Worm (Caenorhabditis elegans) whole organism, L2 larva: ENCODE results near the gene srz-37.

Source experiments
- C34F6.9 ChIP-seq: fragments of 150-350 bp; optimal IDR thresholded peaks from 2 replicates; lab custom pipeline; 2014; ENCODE audit warnings: missing biosample characterization, missing genetic modification characterization
- F13H6.1 ChIP-seq: sonication (generic microtip); optimal IDR thresholded peaks from 2 replicates; lab custom pipeline; 2016; ENCODE audit warnings: missing genetic modification characterization, missing compliant biosample characterization
- R02D3.7 ChIP-seq: fragments of 150-350 bp; optimal IDR thresholded peaks from 2 replicates; lab custom pipeline; 2014; ENCODE audit warnings: missing biosample characterization, missing genetic modification characterization
- ZK546.5 ChIP-seq: sonication (generic microtip); optimal IDR thresholded peaks from 2 replicates; lab custom pipeline; 2017; ENCODE audit warnings: missing biosample characterization, missing genetic modification characterization
- alr-1 ChIP-seq: fragments of 150-350 bp; optimal IDR thresholded peaks from 2 replicates; lab custom pipeline; 2014; ENCODE audit warnings: missing biosample characterization, missing genetic modification characterization
- aly-2 ChIP-seq: fragments of 150-350 bp; optimal IDR thresholded peaks from 2 replicates; lab custom pipeline; 2014; ENCODE audit warnings: missing biosample characterization, missing genetic modification characterization
- blmp-1 ChIP-seq: sonication (generic microtip); optimal IDR thresholded peaks from 2 replicates; lab custom pipeline; 2017; ENCODE audit warnings: missing genetic modification characterization, mild to moderate bottlenecking, missing compliant biosample characterization, antibody characterized with exemption, moderate library complexity; ENCODE audit not compliant: insufficient read depth
- ceh-16 ChIP-seq: fragments of 150-350 bp; optimal IDR thresholded peaks from 2 replicates; lab custom pipeline; 2014; ENCODE audit warnings: missing biosample characterization, missing genetic modification characterization
- crh-2 ChIP-seq: sonication (generic microtip); optimal IDR thresholded peaks from 2 replicates; lab custom pipeline; 2017; ENCODE audit warnings: missing biosample characterization, missing genetic modification characterization
- dmd-4 ChIP-seq: sonication (generic microtip); optimal IDR thresholded peaks from 2 replicates; lab custom pipeline; 2017; ENCODE audit warnings: missing biosample characterization, missing genetic modification characterization
- egl-27 ChIP-seq: sonication (generic microtip); optimal IDR thresholded peaks from 3 replicates; lab custom pipeline; 2017; ENCODE audit warnings: missing biosample characterization, missing genetic modification reagents, missing genetic modification characterization
- elt-1 ChIP-seq: fragments of 150-350 bp; optimal IDR thresholded peaks from 2 replicates; lab custom pipeline; 2014; ENCODE audit warnings: missing biosample characterization, missing genetic modification characterization
- elt-3 ChIP-seq: sonication (generic microtip); optimal IDR thresholded peaks from 2 replicates; lab custom pipeline; 2017; ENCODE audit warnings: missing biosample characterization, missing genetic modification characterization
- gmeb-1 ChIP-seq: fragments of 150-350 bp; optimal IDR thresholded peaks from 2 replicates; lab custom pipeline; 2014; ENCODE audit warnings: missing biosample characterization, missing genetic modification characterization
- lin-11 ChIP-seq: fragments of 150-350 bp; sonication (generic microtip); optimal IDR thresholded peaks from 2 replicates; lab custom pipeline; 2014; ENCODE audit warnings: missing biosample characterization, missing genetic modification characterization, inconsistent platforms, mixed read lengths
- lin-39 ChIP-seq: fragments of 150-350 bp; optimal IDR thresholded peaks from 2 replicates; lab custom pipeline; 2014; ENCODE audit warnings: missing biosample characterization, missing genetic modification reagents, missing genetic modification characterization
- lsy-2 ChIP-seq, 2 experiments: fragments of 150-350 bp in 1 of 2; sonication (generic microtip) in 1 of 2; optimal IDR thresholded peaks; 2 replicates each; lab custom pipeline; 2014 to 2017; ENCODE audit warnings: missing biosample characterization in 2 of 2, missing genetic modification characterization in 2 of 2
- mab-5 ChIP-seq: fragments of 150-350 bp; optimal IDR thresholded peaks from 2 replicates; lab custom pipeline; 2014; ENCODE audit warnings: missing biosample characterization, missing genetic modification characterization
- mbf-1 ChIP-seq: sonication (generic microtip); optimal IDR thresholded peaks from 2 replicates; lab custom pipeline; 2017; ENCODE audit warnings: missing biosample characterization, missing genetic modification characterization
- mdl-1 ChIP-seq, 2 experiments: fragments of 150-350 bp in 1 of 2; sonication (generic microtip) in 1 of 2; optimal IDR thresholded peaks; 2 replicates each; lab custom pipeline; 2017; ENCODE audit warnings: missing biosample characterization in 2 of 2, missing genetic modification characterization in 2 of 2
- nhr-11 ChIP-seq: fragments of 150-350 bp; optimal IDR thresholded peaks from 2 replicates; lab custom pipeline; 2014; ENCODE audit warnings: missing biosample characterization, missing genetic modification characterization
- nhr-129 ChIP-seq: fragments of 150-350 bp; optimal IDR thresholded peaks from 2 replicates; lab custom pipeline; 2014; ENCODE audit warnings: missing biosample characterization, missing genetic modification characterization
- nhr-23 ChIP-seq: fragments of 150-350 bp; optimal IDR thresholded peaks from 2 replicates; lab custom pipeline; 2014; ENCODE audit warnings: missing biosample characterization, missing genetic modification reagents, missing genetic modification characterization
- nhr-77 ChIP-seq: fragments of 150-350 bp; optimal IDR thresholded peaks from 2 replicates; lab custom pipeline; 2014; ENCODE audit warnings: missing biosample characterization, missing genetic modification characterization
- peb-1 ChIP-seq: fragments of 150-350 bp; optimal IDR thresholded peaks from 2 replicates; lab custom pipeline; 2014; ENCODE audit warnings: missing biosample characterization, missing genetic modification characterization
- sem-4 ChIP-seq: fragments of 150-350 bp; optimal IDR thresholded peaks from 2 replicates; lab custom pipeline; 2014; ENCODE audit warnings: missing biosample characterization, missing genetic modification reagents, missing genetic modification characterization
- skn-1 ChIP-seq: sonication (generic microtip); optimal IDR thresholded peaks from 2 replicates; lab custom pipeline; 2017; ENCODE audit warnings: missing biosample characterization, missing genetic modification characterization
- sma-9 ChIP-seq, 2 experiments: fragments of 150-350 bp in 1 of 2; sonication (generic microtip) in 1 of 2; optimal IDR thresholded peaks; 2 replicates each; lab custom pipeline; 2014 to 2016; ENCODE audit warnings: missing genetic modification characterization in 2 of 2, mild to moderate bottlenecking in 1 of 2, missing biosample characterization in 1 of 2, missing compliant biosample characterization in 1 of 2, missing genetic modification reagents in 1 of 2, moderate library complexity in 1 of 2
- unc-39 ChIP-seq: fragments of 150-350 bp; optimal IDR thresholded peaks from 2 replicates; lab custom pipeline; 2014; ENCODE audit warnings: missing biosample characterization, missing genetic modification characterization
- unc-55 ChIP-seq: fragments of 150-350 bp; sonication (generic microtip); optimal IDR thresholded peaks from 3 replicates; lab custom pipeline; 2014; ENCODE audit warnings: missing biosample characterization, missing genetic modification reagents, missing genetic modification characterization
- unc-62 ChIP-seq: fragments of 150-350 bp; optimal IDR thresholded peaks from 2 replicates; lab custom pipeline; 2014; ENCODE audit warnings: missing biosample characterization, missing genetic modification reagents, missing genetic modification characterization
- zag-1 ChIP-seq: fragments of 150-350 bp; optimal IDR thresholded peaks from 2 replicates; lab custom pipeline; 2014; ENCODE audit warnings: missing biosample characterization, missing genetic modification characterization
- ztf-1 ChIP-seq: fragments of 200-800 bp; sonication (Bioruptor generic); conservative IDR thresholded peaks from 2 replicates; pipeline ENCODE4 v1.3.6; 2022; ENCODE audit warnings: missing genetic modification characterization, missing compliant biosample characterization
- ztf-11 ChIP-seq: sonication (generic microtip); optimal IDR thresholded peaks from 2 replicates; lab custom pipeline; 2017; ENCODE audit warnings: missing biosample characterization, missing genetic modification characterization

Gene srz-37

DNA sequence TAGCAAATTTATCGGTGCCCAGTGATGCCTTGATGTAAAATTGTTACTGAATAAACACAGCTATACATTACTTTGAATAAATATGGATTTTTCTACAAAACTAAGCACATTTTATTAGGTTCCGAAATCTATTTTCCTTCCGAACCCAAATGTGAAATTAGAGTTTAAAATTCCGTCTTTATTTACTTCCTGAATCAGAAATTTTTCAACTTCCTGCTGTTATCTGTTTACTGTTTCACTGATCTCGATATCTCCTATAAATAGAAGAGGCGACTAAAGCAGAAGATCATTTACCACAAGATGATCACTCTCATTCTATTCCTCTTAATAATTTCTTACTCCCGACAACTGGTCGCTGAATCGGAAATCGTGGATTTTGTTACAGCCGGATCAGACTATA is 11.9 kb downstream of the srz-37 start, which contains the start of gene F58E2.2:
Gene F58E2.2 (plus strand): TSS at position 301 of the 400 bp plus-strand sequence.
- TF ChIP-seq elt-1 (tag; lab: Kevin White, UChicago) = no peak
- no peak for TF ChIP-seq aly-2 (tag; lab: Kevin White, UChicago)
- no peak for TF ChIP-seq ceh-16 (tag; lab: Kevin White, UChicago)
- TF ChIP-seq skn-1 (tag; lab: Kevin White, UChicago) = no peak
- TF ChIP-seq mab-5 = no peak
- TF ChIP-seq R02D3.7 (tag; lab: Kevin White, UChicago) = no peak
- no peak for TF ChIP-seq ztf-1
- TF ChIP-seq C34F6.9 (tag; lab: Kevin White, UChicago) = no peak
- TF ChIP-seq ZK546.5 (tag; lab: Kevin White, UChicago) = no peak
- TF ChIP-seq sem-4 (tag; lab: Kevin White, UChicago) = no peak

DNA sequence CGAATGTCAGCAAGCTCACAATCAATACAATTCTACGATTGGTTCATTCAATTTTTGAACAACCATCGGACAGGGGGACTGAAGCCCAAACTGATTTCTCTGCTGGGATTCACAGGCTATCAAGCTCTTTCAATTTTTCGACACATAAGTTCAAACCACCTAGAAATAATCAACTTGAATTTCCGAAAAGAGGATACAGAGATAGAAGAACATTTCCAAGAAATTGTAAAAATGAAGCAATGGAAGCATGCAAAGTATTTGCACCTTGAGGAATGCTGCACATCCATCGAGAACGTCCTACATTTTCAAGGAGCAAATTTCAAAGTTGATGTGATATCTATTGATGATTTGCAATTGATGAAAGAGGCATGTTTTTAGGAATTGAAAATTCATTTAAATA is 13.9 kb downstream of the srz-37 start:
- TF ChIP-seq elt-3 (tag; lab: Kevin White, UChicago) (no peak), blmp-1 (no peak), ztf-11 (tag; lab: Kevin White, UChicago) (no peak), lin-39 (tag; lab: Kevin White, UChicago) (no peak), F13H6.1 (tag; lab: Kevin White, UChicago) (no peak), mdl-1 (tag; optimal IDR thresholded peaks at IDR 0.05; lab: Kevin White, UChicago) (no peak), peb-1 (no peak), unc-39 (no peak), mbf-1 (tag; lab: Kevin White, UChicago) (no peak)

DNA sequence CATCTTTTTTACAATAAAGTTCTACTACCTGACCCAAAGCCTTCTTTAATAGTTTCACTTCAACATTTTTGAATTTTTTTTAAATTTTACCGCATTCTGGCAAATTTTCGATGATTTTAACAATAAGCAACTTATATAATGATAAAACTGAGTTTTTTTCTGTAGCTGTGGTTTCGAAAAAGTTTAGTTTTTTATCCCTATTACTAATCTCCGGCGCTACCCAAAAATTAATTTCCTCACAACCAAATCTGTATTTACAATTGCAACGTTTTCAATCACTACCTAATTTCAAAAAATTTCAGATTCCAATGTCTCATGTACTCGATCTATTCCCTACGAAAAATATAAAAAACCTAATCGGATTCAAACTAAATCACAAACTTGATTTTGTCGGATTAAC is 14.5 kb downstream of the srz-37 start, which contains the start of gene F58E2.3:
Gene F58E2.3 (plus strand): TSS at position 301 of the 400 bp plus-strand sequence.
- no peak for TF ChIP-seq C34F6.9 (tag; lab: Kevin White, UChicago)
- no peak for TF ChIP-seq R02D3.7 (tag; lab: Kevin White, UChicago)
- no peak for TF ChIP-seq nhr-129
- no peak for TF ChIP-seq alr-1 (tag; lab: Kevin White, UChicago)
- TF ChIP-seq F13H6.1 (tag; lab: Kevin White, UChicago) = no peak

DNA sequence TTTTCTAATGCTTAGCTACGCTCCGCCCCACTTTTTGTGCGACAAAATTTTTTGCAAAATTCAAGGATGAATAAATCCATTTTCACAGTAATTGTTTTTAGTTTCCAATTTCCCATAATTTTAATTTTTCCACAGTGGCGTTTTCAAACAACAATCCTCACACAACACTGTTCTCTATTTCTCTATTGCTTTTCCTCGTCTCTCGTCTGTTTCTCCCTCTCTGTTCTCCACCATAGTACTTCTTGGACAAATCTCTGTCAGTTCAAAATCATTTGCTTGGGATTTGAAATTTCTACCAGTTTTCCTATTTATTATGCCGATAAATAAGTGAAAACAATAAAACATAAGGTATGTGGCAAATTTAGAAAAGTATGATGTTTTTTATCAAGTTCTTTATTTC is 18.4 kb downstream of the srz-37 start, which contains the start of gene F58E2.4:
Gene F58E2.4 (plus strand): TSS at position 134 of the 400 bp plus-strand sequence.
- TF ChIP-seq dmd-4 (tag; lab: Kevin White, UChicago) (no peak), ZK546.5 (tag; lab: Kevin White, UChicago) (no peak), lin-11 (tag; lab: Kevin White, UChicago) (no peak), lsy-2 (tag; optimal IDR thresholded peaks at IDR 0.05; lab: Kevin White, UChicago) (no peak), nhr-129 (no peak), unc-55 (GFP tag; lab: Kevin White, UChicago) (no peak), nhr-11 (no peak), skn-1 (tag; lab: Kevin White, UChicago) (no peak)

DNA sequence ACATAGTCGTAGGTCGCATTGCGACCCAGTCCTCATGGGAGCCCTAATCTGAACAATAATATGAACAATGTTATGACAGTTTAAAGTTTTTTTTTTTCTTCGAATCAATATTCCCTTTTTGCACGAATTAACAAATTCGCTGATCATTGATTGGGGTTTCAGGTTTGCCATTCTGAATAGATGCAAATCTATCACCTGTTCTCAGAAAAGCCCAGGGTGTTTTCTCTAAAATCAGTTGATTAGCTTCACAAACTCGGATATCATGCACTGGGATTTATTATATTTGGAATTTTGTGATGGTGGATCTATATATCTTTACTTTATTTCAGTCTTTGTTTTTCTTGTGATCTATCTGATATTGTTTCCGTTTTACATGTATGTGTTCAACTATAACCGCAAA is 28.3 kb downstream of the srz-37 start, which contains the start of gene srz-23:
Gene srz-23 (plus strand): TSS at position 263 of the 400 bp plus-strand sequence.
- TF ChIP-seq zag-1 (tag; lab: Kevin White, UChicago) = no peak
- no peak for TF ChIP-seq sma-9 (GFP tag; optimal IDR thresholded peaks at IDR 0.05; lab: Kevin White, UChicago)
- no peak for TF ChIP-seq sma-9 (tag; optimal IDR thresholded peaks at IDR 0.05; lab: Kevin White, UChicago)
- no peak for TF ChIP-seq crh-2 (tag; lab: Kevin White, UChicago)
- TF ChIP-seq nhr-77 (tag; lab: Kevin White, UChicago) = no peak
- TF ChIP-seq peb-1 = no peak
- no peak for TF ChIP-seq skn-1 (tag; lab: Kevin White, UChicago)
- TF ChIP-seq nhr-23 = no peak
- no peak for TF ChIP-seq gmeb-1 (tag; lab: Kevin White, UChicago)
- TF ChIP-seq elt-3 (tag; lab: Kevin White, UChicago) = no peak
- no peak for TF ChIP-seq elt-1 (tag; lab: Kevin White, UChicago)
- no peak for TF ChIP-seq egl-27 (tag; lab: Kevin White, UChicago)
- no peak for TF ChIP-seq unc-62 (GFP tag; lab: Kevin White, UChicago)
